Fruit fly (Drosophila melanogaster) whole organism, embryonic: ENCODE measurements around the gene CG43630.

Experiments
- CG10267 ChIP-seq: fragments of 200-800 bp; sonication (Bioruptor generic); optimal IDR thresholded peaks from 2 replicates; lab custom pipeline; 2018; ENCODE audit warnings: missing biosample characterization, mild to moderate bottlenecking, missing genetic modification characterization, moderate library complexity
- CG10979 ChIP-seq: fragments of 200-800 bp; sonication (Bioruptor generic); optimal IDR thresholded peaks from 2 replicates; lab custom pipeline; 2018; ENCODE audit warnings: missing biosample characterization, mild to moderate bottlenecking, missing genetic modification characterization, moderate library complexity
- CG12071 ChIP-seq: fragments of 200-800 bp; sonication (Bioruptor generic); optimal IDR thresholded peaks from 3 replicates; lab custom pipeline; 2018; ENCODE audit warnings: missing biosample characterization, mild to moderate bottlenecking, missing genetic modification characterization
- CG13424 ChIP-seq: fragments of 200-800 bp; sonication (Bioruptor generic); optimal IDR thresholded peaks from 2 replicates; lab custom pipeline; 2019; ENCODE audit warnings: missing biosample characterization, mild to moderate bottlenecking, missing genetic modification characterization, moderate library complexity
- CG13775 ChIP-seq: fragments of 200-800 bp; sonication (Bioruptor generic); optimal IDR thresholded peaks from 3 replicates; lab custom pipeline; 2017; ENCODE audit warnings: missing biosample characterization, mild to moderate bottlenecking, missing genetic modification characterization
- CG14860 ChIP-seq: fragments of 200-800 bp; sonication (Bioruptor generic); IDR thresholded peaks from 3 replicates; pipeline ENCODE4 v1.3.6; 2022; ENCODE audit warnings: missing biosample characterization, missing genetic modification characterization; ENCODE audit not compliant: partially characterized antibody
- CG15514 ChIP-seq: fragments of 200-800 bp; sonication (Bioruptor generic); optimal IDR thresholded peaks from 3 replicates; lab custom pipeline; 2017; ENCODE audit warnings: missing biosample characterization, missing genetic modification characterization, mild to moderate bottlenecking, moderate library complexity, missing genetic modification reagents
- CG17361 ChIP-seq: fragments of 200-800 bp; sonication (Bioruptor generic); IDR thresholded peaks from 3 replicates; pipeline ENCODE4 v1.3.6; 2022; ENCODE audit warnings: missing biosample characterization, missing genetic modification characterization
- CG2129 ChIP-seq: fragments of 200-800 bp; sonication (Bioruptor generic); IDR thresholded peaks from 2 replicates; pipeline ENCODE4 v1.3.6; 2022; ENCODE audit warnings: missing biosample characterization, missing genetic modification characterization; ENCODE audit not compliant: partially characterized antibody
- CG2712 ChIP-seq: fragments of 200-800 bp; optimal IDR thresholded peaks from 3 replicates; lab custom pipeline; 2019; ENCODE audit warnings: missing biosample characterization, mild to moderate bottlenecking, missing genetic modification characterization, moderate library complexity
- CG33213 ChIP-seq: fragments of 200-800 bp; sonication (Bioruptor generic); optimal IDR thresholded peaks from 3 replicates; lab custom pipeline; 2016; ENCODE audit warnings: missing biosample characterization, missing genetic modification characterization
- CG7372 ChIP-seq: fragments of 200-800 bp; sonication (Bioruptor generic); IDR thresholded peaks from 2 replicates; pipeline ENCODE4 v1.3.6; 2022; ENCODE audit warnings: missing biosample characterization, missing genetic modification characterization
- CG9797 ChIP-seq: fragments of 200-800 bp; sonication (Bioruptor generic); optimal IDR thresholded peaks from 3 replicates; lab custom pipeline; 2018; ENCODE audit warnings: missing biosample characterization, mild to moderate bottlenecking, missing genetic modification characterization
- CoRest ChIP-seq: fragments of 200-800 bp; sonication (Bioruptor generic); optimal IDR thresholded peaks from 3 replicates; lab custom pipeline; 2018; ENCODE audit warnings: missing biosample characterization, mild to moderate bottlenecking, missing genetic modification characterization, moderate library complexity
- D ChIP-seq, 2 experiments: fragments of 200-800 bp in 1 of 2; fragments of >200 bp in 1 of 2; sonication (Bioruptor generic) in 1 of 2; optimal IDR thresholded peaks; 2 replicates in 1 of 2; 3 replicates in 1 of 2; lab custom pipeline; 2017; ENCODE audit warnings: mild to moderate bottlenecking in 1 of 2, missing biosample characterization in 1 of 2, missing genetic modification characterization in 1 of 2, missing genetic modification reagents in 1 of 2
- Doc3 ChIP-seq: fragments of 200-800 bp; sonication (Bioruptor generic); IDR thresholded peaks from 3 replicates; pipeline ENCODE4 v1.3.6; 2022; ENCODE audit warnings: missing biosample characterization, missing genetic modification characterization; ENCODE audit not compliant: partially characterized antibody
- Dref ChIP-seq: fragments of 200-800 bp; sonication (Bioruptor generic); IDR thresholded peaks from 2 replicates; pipeline ENCODE4 v1.3.6; 2022; ENCODE audit warnings: missing biosample characterization, missing genetic modification characterization
- Ets65A ChIP-seq: fragments of 200-800 bp; sonication (Bioruptor generic); peaks from one replicate; lab custom pipeline; 2016; ENCODE audit warnings: missing biosample characterization, missing genetic modification characterization
- Ets97D ChIP-seq: fragments of 200-800 bp; sonication (Bioruptor generic); optimal IDR thresholded peaks from 3 replicates; lab custom pipeline; 2016; ENCODE audit warnings: missing biosample characterization, missing genetic modification characterization
- HLH4C ChIP-seq: fragments of 200-800 bp; sonication (Bioruptor generic); IDR thresholded peaks from 3 replicates; pipeline ENCODE4 v1.3.6; 2022; ENCODE audit warnings: missing biosample characterization, missing genetic modification characterization; ENCODE audit not compliant: partially characterized antibody
- Hmr ChIP-seq: fragments of 200-800 bp; sonication (Bioruptor generic); optimal IDR thresholded peaks from 3 replicates; lab custom pipeline; 2017; ENCODE audit warnings: mild to moderate bottlenecking, missing biosample characterization, missing genetic modification reagents, missing genetic modification characterization
- Lhr ChIP-seq: fragments of 200-800 bp; sonication (Bioruptor generic); optimal IDR thresholded peaks from 3 replicates; lab custom pipeline; 2017; ENCODE audit warnings: mild to moderate bottlenecking, missing biosample characterization, missing genetic modification reagents, missing genetic modification characterization
- MESR4 ChIP-seq: fragments of 200-800 bp; sonication (Bioruptor generic); optimal IDR thresholded peaks from 2 replicates; lab custom pipeline; 2018; ENCODE audit warnings: missing biosample characterization, mild to moderate bottlenecking, missing genetic modification characterization, moderate library complexity
- Mad ChIP-seq: fragments of 200-800 bp; sonication (Bioruptor generic); optimal IDR thresholded peaks from 2 replicates; lab custom pipeline; 2016; ENCODE audit warnings: missing biosample characterization, missing genetic modification characterization
- Opbp ChIP-seq: fragments of 200-800 bp; sonication (Bioruptor generic); IDR thresholded peaks from 3 replicates; pipeline ENCODE4 v1.3.6; 2022; ENCODE audit warnings: missing biosample characterization, missing genetic modification characterization; ENCODE audit not compliant: partially characterized antibody
- PHDP ChIP-seq: fragments of 200-800 bp; sonication (Bioruptor generic); optimal IDR thresholded peaks from 3 replicates; lab custom pipeline; 2018; ENCODE audit warnings: missing biosample characterization, mild to moderate bottlenecking, missing genetic modification characterization, moderate library complexity
- Pdp1 ChIP-seq, 2 experiments: fragments of 200-800 bp; sonication (Bioruptor generic); optimal IDR thresholded peaks; 3 replicates each; lab custom pipeline; 2016; ENCODE audit warnings: missing biosample characterization in 2 of 2, missing genetic modification characterization in 2 of 2, mild to moderate bottlenecking in 1 of 2, moderate library complexity in 1 of 2
- Scr ChIP-seq: fragments of 200-800 bp; sonication (Bioruptor generic); IDR thresholded peaks from 2 replicates; pipeline ENCODE4 v1.3.6; 2022; ENCODE audit warnings: missing biosample characterization, missing genetic modification characterization; ENCODE audit not compliant: partially characterized antibody
- YL-1 ChIP-seq: fragments of 200-800 bp; sonication (Bioruptor generic); optimal IDR thresholded peaks from 3 replicates; lab custom pipeline; 2017; ENCODE audit warnings: missing biosample characterization, mild to moderate bottlenecking, missing genetic modification characterization
- caup ChIP-seq: fragments of 200-800 bp; sonication (Bioruptor generic); optimal IDR thresholded peaks from 3 replicates; lab custom pipeline; 2017; ENCODE audit warnings: missing biosample characterization, mild to moderate bottlenecking, missing genetic modification characterization, moderate library complexity; ENCODE audit not compliant: severe bottlenecking
- en ChIP-seq: fragments of 200-800 bp; sonication (Bioruptor generic); optimal IDR thresholded peaks from 2 replicates; lab custom pipeline; 2016; ENCODE audit warnings: missing biosample characterization, missing genetic modification characterization
- eyg ChIP-seq: fragments of 200-800 bp; sonication (Bioruptor generic); optimal IDR thresholded peaks from 3 replicates; lab custom pipeline; 2016; ENCODE audit warnings: missing biosample characterization, missing genetic modification characterization
- grn ChIP-seq: fragments of 200-800 bp; sonication (Bioruptor generic); optimal IDR thresholded peaks from 3 replicates; lab custom pipeline; 2017; ENCODE audit warnings: missing biosample characterization, missing genetic modification characterization
- hkb ChIP-seq, 2 experiments: fragments of 200-800 bp in 1 of 2; fragments of >200 bp in 1 of 2; sonication (Bioruptor generic) in 1 of 2; IDR thresholded peaks in 1 of 2; optimal IDR thresholded peaks in 1 of 2; 2 replicates each; pipeline versions ENCODE4 v1.3.6 to Lab custom; 2017 to 2022; ENCODE audit warnings: missing biosample characterization in 1 of 2, missing genetic modification characterization in 1 of 2
- p53 ChIP-seq: fragments of 200-800 bp; sonication (Bioruptor generic); optimal IDR thresholded peaks from 2 replicates; lab custom pipeline; 2016; ENCODE audit warnings: missing biosample characterization, missing genetic modification characterization
- peb ChIP-seq: fragments of 200-800 bp; sonication (Bioruptor generic); IDR thresholded peaks from 2 replicates; pipeline ENCODE4 v1.3.6; 2022; ENCODE audit warnings: missing biosample characterization, missing genetic modification characterization
- pho ChIP-seq: fragments of 200-800 bp; sonication (Bioruptor generic); optimal IDR thresholded peaks from 2 replicates; lab custom pipeline; 2016; ENCODE audit warnings: missing biosample characterization, missing genetic modification characterization
- phol ChIP-seq: fragments of 200-800 bp; sonication (Bioruptor generic); optimal IDR thresholded peaks from 3 replicates; lab custom pipeline; 2018; ENCODE audit warnings: missing biosample characterization, mild to moderate bottlenecking, missing genetic modification characterization, moderate library complexity
- sens ChIP-seq: fragments of 200-800 bp; sonication (Bioruptor generic); peaks from one replicate; lab custom pipeline; 2016; ENCODE audit warnings: missing biosample characterization, missing genetic modification characterization
- sna ChIP-seq: fragments of 200-800 bp; sonication (Bioruptor generic); IDR thresholded peaks from 2 replicates; pipeline ENCODE4 v1.3.6; 2022; ENCODE audit warnings: missing biosample characterization, missing genetic modification characterization; ENCODE audit not compliant: partially characterized antibody
- tio ChIP-seq: fragments of 200-800 bp; sonication (Bioruptor generic); optimal IDR thresholded peaks from 2 replicates; lab custom pipeline; 2017; ENCODE audit warnings: missing biosample characterization, missing genetic modification characterization, inconsistent platforms
- tll ChIP-seq, 2 experiments: fragments of 200-800 bp in 1 of 2; fragments of >200 bp in 1 of 2; sonication (Bioruptor generic) in 1 of 2; optimal IDR thresholded peaks; 2 replicates each; lab custom pipeline; 2017 to 2019; ENCODE audit warnings: missing biosample characterization in 2 of 2, missing genetic modification characterization in 2 of 2, mild to moderate bottlenecking in 1 of 2, moderate library complexity in 1 of 2

Gene CG43630

dm6 chr3R:12699620-12700378 lies 23.7 kb upstream of the CG43630 start (continued):
- no peak for TF ChIP-seq peb (GFP tag; lab: Robert Waterston, UW)
- TF ChIP-seq grn, result peak; percentile 48
- TF ChIP-seq en (GFP tag; lab: Kevin White, UChicago), result no peak

dm6 chr3R:12698363-12698762 lies 22.3 kb upstream of the CG43630 start:
- peak; percentile 63 for TF ChIP-seq Ets65A (GFP tag; lab: Kevin White, UChicago)
- no peak for TF ChIP-seq tio (GFP tag; lab: Kevin White, UChicago)

dm6 chr3R:12697571-12698039 lies 21.5 kb upstream of the CG43630 start:
- TF ChIP-seq CG15514 (peak; percentile 37), D (optimal IDR thresholded peaks at IDR 0.05; lab: Kevin White, UChicago) (no peak), D (GFP tag; optimal IDR thresholded peaks at IDR 0.05; lab: Kevin White, UChicago) (no peak), CG13775 (GFP tag; lab: Kevin White, UChicago) (peak; percentile 10), HLH4C (GFP tag; lab: Robert Waterston, UW) (peak; percentile 63; the same call in 2 of the 3 replicates), Opbp (GFP tag; lab: Robert Waterston, UW) (peak; percentile 32; the same call in 1 of the 3 replicates), Pdp1 (GFP tag; optimal IDR thresholded peaks at IDR 0.05; lab: Kevin White, UChicago) (peak in 1 of 2 experiments; percentile 50), CG12071 (GFP tag; lab: Kevin White, UChicago) (peak; percentile 7), CG7372 (GFP tag; lab: Robert Waterston, UW) (peak; percentile 53; the same call in 1 of the 2 replicates), tll (GFP tag; optimal IDR thresholded peaks at IDR 0.05; lab: Kevin White, UChicago) (peak in 1 of 2 experiments; percentile 2), PHDP (tag; lab: Kevin White, UChicago) (peak; percentile 27), hkb (optimal IDR thresholded peaks at IDR 0.05; lab: Kevin White, UChicago) (peak; percentile 21), hkb (GFP tag; IDR thresholded peaks at IDR 0.05; lab: Robert Waterston, UW) (no peak; the same call in 1 of the 2 replicates), Dref (GFP tag; lab: Robert Waterston, UW) (peak; percentile 79), CG14860 (GFP tag; lab: Robert Waterston, UW) (peak; percentile 46; the same call in 2 of the 3 replicates), CoRest (tag; lab: Kevin White, UChicago) (peak; percentile 24), CG9797 (GFP tag; lab: Kevin White, UChicago) (peak; percentile 99), CG2129 (GFP tag; lab: Robert Waterston, UW) (no peak), caup (peak; percentile 41), Ets97D (peak; percentile 63), phol (tag; lab: Kevin White, UChicago) (peak; percentile 40), CG13424 (tag; lab: Kevin White, UChicago) (no peak), pho (GFP tag; lab: Kevin White, UChicago) (peak; percentile 22), Hmr (GFP tag; lab: Kevin White, UChicago) (peak; percentile 6), CG17361 (peak; percentile 23; the same call in 1 of the 3 replicates), p53 (GFP tag; lab: Kevin White, UChicago) (no peak), CG33213 (GFP tag; lab: Kevin White, UChicago) (peak; percentile 32), sens (peak; percentile 76), YL-1 (peak; percentile 58), Scr (GFP tag; lab: Robert Waterston, UW) (peak; percentile 68), CG10979 (tag; lab: Kevin White, UChicago) (peak; percentile 28), Mad (GFP tag; lab: Kevin White, UChicago) (peak; percentile 1), MESR4 (GFP tag; lab: Kevin White, UChicago) (peak; percentile 94), Lhr (GFP tag; lab: Kevin White, UChicago) (peak; percentile 74), Doc3 (GFP tag; lab: Robert Waterston, UW) (peak; percentile 50; the same call in 1 of the 3 replicates), CG10267 (tag; lab: Kevin White, UChicago) (peak; percentile 59), CG2712 (tag; lab: Kevin White, UChicago) (peak; percentile 30), sna (GFP tag; lab: Robert Waterston, UW) (0 out of 2 replicates have a peak, but pooled peaks have one; percentile 41), eyg (GFP tag; lab: Kevin White, UChicago) (no peak)
